Fruit fly (Drosophila melanogaster): ENCODE measurements around the gene CG13373.

- TF ChIP-seq usp (GFP tag; optimal IDR thresholded peaks at IDR 0.05) (no peak), psq (optimal IDR thresholded peaks at IDR 0.05) (no peak), pan (optimal IDR thresholded peaks at IDR 0.05) (no peak), Dll (optimal IDR thresholded peaks at IDR 0.05) (no peak)
Measured at dm6 chrX:443981-444550, 32.7 kb upstream of the CG13373 start.

All from whole organism.